Fruit fly (Drosophila melanogaster) whole organism, embryonic: ENCODE data around the gene ph-d.

Source experiments
- Ada2b ChIP-seq: fragments of 200-800 bp; sonication (Bioruptor generic); IDR thresholded peaks from 2 replicates; pipeline ENCODE4 v1.3.6; 2022; ENCODE audit warnings: missing biosample characterization, missing genetic modification characterization
- CG12219 ChIP-seq: fragments of 200-800 bp; sonication (Bioruptor generic); optimal IDR thresholded peaks from 3 replicates; lab custom pipeline; 2018; ENCODE audit warnings: missing biosample characterization, mild to moderate bottlenecking, missing genetic modification characterization
- CG13123 ChIP-seq: fragments of 200-800 bp; sonication (Bioruptor generic); optimal IDR thresholded peaks from 2 replicates; lab custom pipeline; 2016; ENCODE audit warnings: missing biosample characterization, missing genetic modification characterization
- CG14441 ChIP-seq: fragments of 200-800 bp; sonication (Bioruptor generic); IDR thresholded peaks from 2 replicates; pipeline ENCODE4 v1.3.6; 2022; ENCODE audit warnings: missing biosample characterization, missing genetic modification characterization
- CG14667 ChIP-seq: fragments of 200-800 bp; sonication (Bioruptor generic); IDR thresholded peaks from 2 replicates; pipeline ENCODE4 v1.3.6; 2022; ENCODE audit warnings: missing biosample characterization, missing genetic modification characterization
- CG15514 ChIP-seq: fragments of 200-800 bp; sonication (Bioruptor generic); optimal IDR thresholded peaks from 3 replicates; lab custom pipeline; 2017; ENCODE audit warnings: missing biosample characterization, missing genetic modification characterization, mild to moderate bottlenecking, moderate library complexity, missing genetic modification reagents
- CG1603 ChIP-seq: fragments of 200-800 bp; sonication (Bioruptor generic); optimal IDR thresholded peaks from 2 replicates; lab custom pipeline; 2019; ENCODE audit warnings: missing biosample characterization, mild to moderate bottlenecking, missing genetic modification characterization, moderate library complexity
- CG16779 ChIP-seq: fragments of 200-800 bp; sonication (Bioruptor generic); IDR thresholded peaks from 2 replicates; pipeline ENCODE4 v1.3.6; 2022; ENCODE audit warnings: missing biosample characterization, missing genetic modification characterization
- CG17385 ChIP-seq: fragments of 200-800 bp; sonication (Bioruptor generic); optimal IDR thresholded peaks from 3 replicates; lab custom pipeline; 2018; ENCODE audit warnings: missing biosample characterization, mild to moderate bottlenecking, missing genetic modification characterization
- CG1792 ChIP-seq: fragments of 200-800 bp; sonication (Bioruptor generic); optimal IDR thresholded peaks from 2 replicates; lab custom pipeline; 2016; ENCODE audit warnings: missing biosample characterization, missing genetic modification characterization
- CG3065 ChIP-seq: fragments of 200-800 bp; sonication (Bioruptor generic); optimal IDR thresholded peaks from 2 replicates; lab custom pipeline; 2016; ENCODE audit warnings: missing biosample characterization, missing genetic modification characterization
- CG31224 ChIP-seq: fragments of 200-800 bp; sonication (Bioruptor generic); IDR thresholded peaks from 2 replicates; pipeline ENCODE4 v1.3.6; 2022; ENCODE audit warnings: missing biosample characterization, missing genetic modification characterization
- CG34422 ChIP-seq: fragments of 200-800 bp; sonication (Bioruptor generic); IDR thresholded peaks from 3 replicates; pipeline ENCODE4 v1.3.6; 2022; ENCODE audit warnings: missing biosample characterization, missing genetic modification characterization
- CG5180 ChIP-seq: fragments of 200-800 bp; sonication (Bioruptor generic); optimal IDR thresholded peaks from 3 replicates; lab custom pipeline; 2017; ENCODE audit warnings: missing biosample characterization, missing genetic modification characterization, mild to moderate bottlenecking, moderate library complexity, missing genetic modification reagents
- CG7556 ChIP-seq: fragments of 200-800 bp; sonication (Bioruptor generic); optimal IDR thresholded peaks from 2 replicates; lab custom pipeline; 2017; ENCODE audit warnings: missing biosample characterization, mild to moderate bottlenecking, missing genetic modification characterization
- CG8359 ChIP-seq: fragments of 200-800 bp; sonication (Bioruptor generic); optimal IDR thresholded peaks from 2 replicates; lab custom pipeline; 2017; ENCODE audit warnings: missing biosample characterization, mild to moderate bottlenecking, missing genetic modification characterization, borderline replicate concordance
- CTCF ChIP-seq: fragments of 200-800 bp; sonication (Bioruptor generic); optimal IDR thresholded peaks from 2 replicates; lab custom pipeline; 2017; ENCODE audit warnings: missing biosample characterization, mild to moderate bottlenecking, missing genetic modification characterization, moderate library complexity
- Dref ChIP-seq: fragments of 200-800 bp; sonication (Bioruptor generic); IDR thresholded peaks from 2 replicates; pipeline ENCODE4 v1.3.6; 2022; ENCODE audit warnings: missing biosample characterization, missing genetic modification characterization
- GATAe ChIP-seq: fragments of 200-800 bp; sonication (Bioruptor generic); conservative IDR thresholded peaks from 2 replicates; pipeline ENCODE4 v1.3.6; 2022; ENCODE audit warnings: missing biosample characterization, missing genetic modification characterization
- Gug ChIP-seq: fragments of 200-800 bp; sonication (Bioruptor generic); IDR thresholded peaks from 4 replicates; pipeline ENCODE4 v1.3.6; 2022; ENCODE audit warnings: missing biosample characterization, missing genetic modification characterization
- HLH54F ChIP-seq: fragments of 200-800 bp; sonication (Bioruptor generic); optimal IDR thresholded peaks from 3 replicates; lab custom pipeline; 2016; ENCODE audit warnings: missing biosample characterization, missing genetic modification characterization
- Meics ChIP-seq: fragments of 200-800 bp; sonication (Bioruptor generic); optimal IDR thresholded peaks from 2 replicates; lab custom pipeline; 2017; ENCODE audit warnings: missing biosample characterization, mild to moderate bottlenecking, missing genetic modification characterization
- Ptx1 ChIP-seq: fragments of 200-800 bp; sonication (Bioruptor generic); IDR thresholded peaks from 2 replicates; pipeline ENCODE4 v1.3.6; 2022; ENCODE audit warnings: missing biosample characterization, missing genetic modification characterization
- Tbp ChIP-seq: fragments of >200 bp; optimal IDR thresholded peaks from 2 replicates; lab custom pipeline; 2018; ENCODE audit warnings: missing biosample characterization, missing genetic modification characterization
- Trl ChIP-seq, 3 experiments: fragments of >200 bp in 2 of 3; fragments of 200-800 bp in 1 of 3; sonication (Bioruptor generic) in 1 of 3; optimal IDR thresholded peaks; 2 replicates in 1 of 3; 3 replicates in 2 of 3; lab custom pipeline; 2016 to 2017; ENCODE audit warnings: missing biosample characterization in 1 of 3, missing genetic modification characterization in 1 of 3
- al ChIP-seq: fragments of 200-800 bp; sonication (Bioruptor generic); IDR thresholded peaks from 2 replicates; pipeline ENCODE4 v1.3.6; 2022; ENCODE audit warnings: missing biosample characterization, missing genetic modification characterization
- ash1 ChIP-seq: fragments of 200-800 bp; sonication (Bioruptor generic); optimal IDR thresholded peaks from 2 replicates; lab custom pipeline; 2018; ENCODE audit warnings: missing biosample characterization, mild to moderate bottlenecking, missing genetic modification characterization
- bab2 ChIP-seq: fragments of 200-800 bp; sonication (Bioruptor generic); optimal IDR thresholded peaks from 2 replicates; lab custom pipeline; 2016; ENCODE audit warnings: missing biosample characterization, missing genetic modification characterization
- bbx ChIP-seq: fragments of 200-800 bp; sonication (Bioruptor generic); IDR thresholded peaks from 2 replicates; pipeline ENCODE4 v1.3.6; 2022; ENCODE audit warnings: missing biosample characterization, missing genetic modification characterization; ENCODE audit not compliant: partially characterized antibody
- bsh ChIP-seq, 2 experiments: fragments of 200-800 bp; sonication (Bioruptor generic); optimal IDR thresholded peaks; 2 replicates each; lab custom pipeline; 2017 to 2018; ENCODE audit warnings: mild to moderate bottlenecking in 2 of 2, missing biosample characterization in 2 of 2, missing genetic modification characterization in 2 of 2, moderate library complexity in 1 of 2
- da ChIP-seq: fragments of 200-800 bp; sonication (Bioruptor generic); optimal IDR thresholded peaks from 2 replicates; lab custom pipeline; 2016; ENCODE audit warnings: missing biosample characterization, missing genetic modification characterization
- dimm ChIP-seq: fragments of 200-800 bp; sonication (Bioruptor generic); IDR thresholded peaks from 2 replicates; pipeline ENCODE4 v1.3.6; 2022; ENCODE audit warnings: missing biosample characterization, missing genetic modification characterization
- exex ChIP-seq: fragments of 200-800 bp; sonication (Bioruptor generic); optimal IDR thresholded peaks from 4 replicates; lab custom pipeline; 2018; ENCODE audit warnings: missing biosample characterization, mild to moderate bottlenecking, missing genetic modification characterization, moderate library complexity
- eyg ChIP-seq: fragments of 200-800 bp; sonication (Bioruptor generic); optimal IDR thresholded peaks from 3 replicates; lab custom pipeline; 2016; ENCODE audit warnings: missing biosample characterization, missing genetic modification characterization
- fd64A ChIP-seq: fragments of 200-800 bp; sonication (Bioruptor generic); optimal IDR thresholded peaks from 3 replicates; lab custom pipeline; 2018; ENCODE audit warnings: missing biosample characterization, mild to moderate bottlenecking, missing genetic modification characterization
- gcm2 ChIP-seq: fragments of 200-800 bp; sonication (Bioruptor generic); optimal IDR thresholded peaks from 2 replicates; lab custom pipeline; 2016; ENCODE audit warnings: missing biosample characterization, missing genetic modification characterization
- gem ChIP-seq: fragments of 200-800 bp; sonication (Bioruptor generic); optimal IDR thresholded peaks from 2 replicates; lab custom pipeline; 2019; ENCODE audit warnings: missing biosample characterization, mild to moderate bottlenecking, missing genetic modification characterization, moderate library complexity
- nau ChIP-seq: fragments of 200-800 bp; sonication (Bioruptor generic); optimal IDR thresholded peaks from 3 replicates; lab custom pipeline; 2017; ENCODE audit warnings: missing biosample characterization, mild to moderate bottlenecking, missing genetic modification characterization, missing genetic modification reagents
- nerfin-2 ChIP-seq: fragments of 200-800 bp; sonication (Bioruptor generic); IDR thresholded peaks from 2 replicates; pipeline ENCODE4 v1.3.6; 2022; ENCODE audit warnings: missing biosample characterization, missing genetic modification characterization; ENCODE audit not compliant: partially characterized antibody
- oc ChIP-seq: fragments of 200-800 bp; sonication (Bioruptor generic); optimal IDR thresholded peaks from 2 replicates; lab custom pipeline; 2018; ENCODE audit warnings: missing biosample characterization, mild to moderate bottlenecking, missing genetic modification characterization, moderate library complexity
- onecut ChIP-seq: fragments of 200-800 bp; sonication (Bioruptor generic); IDR thresholded peaks from 2 replicates; pipeline ENCODE4 v1.3.6; 2022; ENCODE audit warnings: missing biosample characterization, missing genetic modification characterization
- sc ChIP-seq, 3 experiments: fragments of >200 bp in 2 of 3; fragments of 200-800 bp in 1 of 3; sonication (Bioruptor generic) in 1 of 3; optimal IDR thresholded peaks; 2 replicates in 2 of 3; 3 replicates in 1 of 3; lab custom pipeline; 2017; ENCODE audit warnings: mild to moderate bottlenecking in 1 of 3, missing biosample characterization in 1 of 3, missing genetic modification characterization in 1 of 3, missing genetic modification reagents in 1 of 3
- schlank ChIP-seq: fragments of 200-800 bp; sonication (Bioruptor generic); optimal IDR thresholded peaks from 2 replicates; lab custom pipeline; 2018; ENCODE audit warnings: missing biosample characterization, mild to moderate bottlenecking, missing genetic modification characterization
- sens-2 ChIP-seq: fragments of 200-800 bp; sonication (Bioruptor generic); IDR thresholded peaks from 2 replicates; pipeline ENCODE4 v1.3.6; 2022; ENCODE audit warnings: missing biosample characterization, missing genetic modification characterization
- sr ChIP-seq: fragments of 200-800 bp; sonication (Bioruptor generic); IDR thresholded peaks from 3 replicates; pipeline ENCODE4 v1.3.6; 2022; ENCODE audit warnings: missing biosample characterization, missing genetic modification characterization
- stwl ChIP-seq: fragments of 200-800 bp; sonication (Bioruptor generic); optimal IDR thresholded peaks from 3 replicates; lab custom pipeline; 2018; ENCODE audit warnings: missing biosample characterization, mild to moderate bottlenecking, missing genetic modification characterization, moderate library complexity
- tin ChIP-seq: fragments of 200-800 bp; sonication (Bioruptor generic); optimal IDR thresholded peaks from 3 replicates; lab custom pipeline; 2016; ENCODE audit warnings: missing biosample characterization, missing genetic modification characterization
- trh ChIP-seq: fragments of 200-800 bp; sonication (Bioruptor generic); optimal IDR thresholded peaks from 2 replicates; lab custom pipeline; 2016; ENCODE audit warnings: missing biosample characterization, missing genetic modification characterization
- yki ChIP-seq: fragments of >200 bp; optimal IDR thresholded peaks from 3 replicates; lab custom pipeline; 2018

Gene ph-d

dm6 chrX:2123965-2124688 is 1.0 kb upstream of the ph-d start (continued):
- TF ChIP-seq Dref (GFP tag; lab: Robert Waterston, UW) (peak; percentile 36; the same call in 1 of the 2 replicates), gem (tag; lab: Kevin White, UChicago) (peak; percentile 99), CG14667 (GFP tag; lab: Robert Waterston, UW) (peak; percentile 87), CG3065 (GFP tag; lab: Kevin White, UChicago) (peak; percentile 89), CG5180 (peak; percentile 88), CG14441 (GFP tag; lab: Robert Waterston, UW) (peak; percentile 93), yki (peak; percentile 14), oc (peak; percentile 93), eyg (GFP tag; lab: Kevin White, UChicago) (peak; percentile 67), exex (tag; lab: Kevin White, UChicago) (peak; percentile 87), Gug (GFP tag; lab: Robert Waterston, UW) (peak; percentile 94), CG8359 (peak; percentile 93), CG17385 (GFP tag; lab: Kevin White, UChicago) (peak; percentile 96), tin (peak; percentile 95), CG16779 (peak; percentile 62; the same call in 1 of the 2 replicates), Meics (peak; percentile 98), al (GFP tag; lab: Robert Waterston, UW) (peak; percentile 89), CG1792 (GFP tag; lab: Kevin White, UChicago) (peak; percentile 73), nerfin-2 (GFP tag; lab: Robert Waterston, UW) (no peak), ash1 (no peak), CG34422 (GFP tag; lab: Robert Waterston, UW) (peak; percentile 89; the same call in 2 of the 3 replicates), schlank (tag; lab: Kevin White, UChicago) (peak; percentile 89), Ptx1 (GFP tag; lab: Robert Waterston, UW) (peak; percentile 95), gcm2 (GFP tag; lab: Kevin White, UChicago) (peak; percentile 69), HLH54F (GFP tag; lab: Kevin White, UChicago) (peak; percentile 84), da (GFP tag; lab: Kevin White, UChicago) (no peak), onecut (GFP tag; lab: Robert Waterston, UW) (peak; percentile 75), nau (GFP tag; lab: Kevin White, UChicago) (peak; percentile 69), trh (peak; percentile 86), CG15514 (peak; percentile 84), bbx (no peak), sc (optimal IDR thresholded peaks at IDR 0.05; lab: Kevin White, UChicago) (no peak), sc (GFP tag; optimal IDR thresholded peaks at IDR 0.05; lab: Kevin White, UChicago) (peak; percentile 99), sens-2 (GFP tag; lab: Robert Waterston, UW) (peak; percentile 65), CG7556 (GFP tag; lab: Kevin White, UChicago) (peak; percentile 99), CTCF (GFP tag; lab: Kevin White, UChicago) (peak; percentile 70), CG31224 (GFP tag; lab: Robert Waterston, UW) (peak; percentile 87), GATAe (GFP tag; lab: Robert Waterston, UW) (0 out of 2 replicates have a peak, but pooled peaks have one; percentile 13), bsh (GFP tag; optimal IDR thresholded peaks at IDR 0.05; lab: Kevin White, UChicago) (peak; percentile 80 to 96), bab2 (peak; percentile 82), CG12219 (GFP tag; lab: Kevin White, UChicago) (peak; percentile 89), dimm (GFP tag; lab: Robert Waterston, UW) (peak; percentile 85), sr (GFP tag; lab: Robert Waterston, UW) (peak; percentile 22; the same call in 1 of the 3 replicates), Trl (optimal IDR thresholded peaks at IDR 0.05; lab: Kevin White, UChicago) (peak in 1 of 2 experiments; percentile 45), Trl (GFP tag; optimal IDR thresholded peaks at IDR 0.05; lab: Kevin White, UChicago) (peak; percentile 82), stwl (tag; lab: Kevin White, UChicago) (peak; percentile 62), Tbp (GFP tag; lab: Kevin White, UChicago) (no peak), Ada2b (GFP tag; lab: Robert Waterston, UW) (peak; percentile 89), fd64A (GFP tag; lab: Kevin White, UChicago) (peak; percentile 82), CG1603 (tag; lab: Kevin White, UChicago) (peak; percentile 81), CG13123 (peak; percentile 87)
